Fruit fly (Drosophila melanogaster): ENCODE measurements around the gene CG18787.

DNA sequence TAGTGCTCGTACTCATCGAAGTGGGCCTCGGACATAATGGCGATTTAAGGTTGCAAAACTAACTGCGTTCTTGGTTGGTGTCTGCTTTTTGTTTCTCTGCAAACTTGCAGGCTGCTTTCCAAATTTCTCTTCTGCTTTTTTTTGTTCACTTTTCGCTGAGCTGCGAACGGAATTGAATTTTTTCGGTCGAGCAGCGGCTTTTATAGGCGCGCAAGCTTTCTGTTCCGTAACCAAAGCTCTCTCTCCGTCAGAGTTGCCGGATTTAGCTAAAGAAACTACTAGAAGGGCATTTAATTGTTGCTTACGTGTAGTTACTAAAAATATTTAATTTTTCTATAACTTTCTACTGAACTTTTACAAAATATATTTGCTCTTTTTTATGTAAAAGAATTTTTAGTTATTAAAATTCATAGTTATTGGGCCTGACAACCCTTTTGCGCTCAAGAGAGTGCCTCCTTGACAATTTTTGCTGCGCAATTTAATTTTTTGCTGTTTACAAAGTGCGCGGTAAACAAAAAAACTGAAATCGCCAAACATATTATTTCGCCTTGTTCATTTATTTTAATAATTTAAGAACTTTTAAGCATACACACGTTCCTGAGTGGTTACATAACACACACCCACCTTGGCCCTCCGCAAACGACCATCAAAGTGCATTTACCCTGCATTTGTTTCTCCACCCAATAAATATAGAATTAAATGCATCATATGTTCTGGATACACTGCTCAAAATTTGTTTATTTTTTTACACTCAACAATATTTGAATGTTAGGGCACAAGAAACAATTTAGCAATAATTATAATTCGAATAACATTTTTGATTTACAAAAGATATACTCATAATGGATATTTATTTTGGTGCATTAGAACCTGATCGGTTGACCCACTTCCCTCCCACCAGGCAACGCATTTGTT, 47.1 kb upstream of the CG18787 start, which contains the start of gene CG6770:
- TF ChIP-seq Ets98B (GFP tag; IDR thresholded peaks at IDR 0.05) = peak; percentile 89
- peak; percentile 53 for TF ChIP-seq D1 (tag; optimal IDR thresholded peaks at IDR 0.05)
- TF ChIP-seq CG14655 (GFP tag; optimal IDR thresholded peaks at IDR 0.05) = peak; percentile 80
- peak; percentile 86 for TF ChIP-seq fd96Ca (GFP tag; IDR thresholded peaks at IDR 0.05)
- TF ChIP-seq CG9948 (tag; optimal IDR thresholded peaks at IDR 0.05) = peak; percentile 72
- TF ChIP-seq CG12605 (GFP tag; IDR thresholded peaks at IDR 0.05) = peak; percentile 90

All from whole organism, pupa.